Fruit fly (Drosophila melanogaster): ENCODE measurements around the gene CG17186.

- TF ChIP-seq usp (GFP tag; optimal IDR thresholded peaks at IDR 0.05) (no peak), h (GFP tag; optimal IDR thresholded peaks at IDR 0.05) (peak; percentile 95), lola (GFP tag; optimal IDR thresholded peaks at IDR 0.05) (no peak), CrebA (GFP tag; optimal IDR thresholded peaks at IDR 0.05; ENCODE audit: borderline replicate concordance) (no peak), Rel (GFP tag; optimal IDR thresholded peaks at IDR 0.05) (peak; percentile 33), Rel (tag; optimal IDR thresholded peaks at IDR 0.05) (peak; percentile 87), Hr83 (GFP tag; optimal IDR thresholded peaks at IDR 0.05; ENCODE audit: poor library complexity, severe bottlenecking) (peak; percentile 81), OdsH (GFP tag; optimal IDR thresholded peaks at IDR 0.05) (peak; percentile 95)
Measured at dm6 chr3R:19905932-19906439, 28.7 kb upstream of the CG17186 start.
